Worm (Caenorhabditis elegans) whole organism, young adult: Measurements from ENCODE around the gene skih-2.

Experiments
- F23B12.7 ChIP-seq: sonication (generic microtip); optimal IDR thresholded peaks from 2 replicates; lab custom pipeline; 2017; ENCODE audit warnings: missing genetic modification characterization, mild to moderate bottlenecking, missing compliant biosample characterization, antibody characterized with exemption, moderate library complexity; ENCODE audit not compliant: insufficient read depth
- F49E8.2 ChIP-seq: sonication (generic microtip); optimal IDR thresholded peaks from 3 replicates; lab custom pipeline; 2017; ENCODE audit warnings: missing genetic modification characterization, mild to moderate bottlenecking, missing compliant biosample characterization, antibody characterized with exemption, moderate library complexity; ENCODE audit not compliant: insufficient read depth
- ama-1 ChIP-seq, 3 experiments: fragments of 150-350 bp in 1 of 3; sonication (generic microtip) in 2 of 3; optimal IDR thresholded peaks; 2 replicates each; lab custom pipeline; 2014 to 2018; ENCODE audit warnings: missing biosample characterization in 2 of 3, missing genetic modification characterization in 2 of 3, missing genetic modification reagents in 2 of 3
- bed-2 ChIP-seq: fragments of 200-800 bp; sonication (Bioruptor generic); IDR thresholded peaks from 2 replicates; pipeline ENCODE4 v1.3.6; 2022; ENCODE audit warnings: missing genetic modification reagents, missing genetic modification characterization, missing compliant biosample characterization
- die-1 ChIP-seq: sonication (generic microtip); optimal IDR thresholded peaks from 2 replicates; lab custom pipeline; 2016; ENCODE audit warnings: missing genotype, mild to moderate bottlenecking, missing genetic modification characterization, missing compliant biosample characterization
- madf-6 ChIP-seq: fragments of 200-800 bp; sonication (Bioruptor generic); IDR thresholded peaks from 2 replicates; pipeline ENCODE4 v1.3.6; 2022; ENCODE audit warnings: missing genetic modification reagents, missing genetic modification characterization, missing compliant biosample characterization
- pha-4 ChIP-seq: fragments of 150-350 bp; sonication (generic microtip); optimal IDR thresholded peaks from 2 replicates; lab custom pipeline; 2014; ENCODE audit warnings: missing biosample characterization, missing genetic modification reagents, missing genetic modification characterization
- zfh-2 ChIP-seq: fragments of 200-800 bp; sonication (Bioruptor generic); conservative IDR thresholded peaks from 2 replicates; pipeline ENCODE4 v1.3.6; 2022; ENCODE audit warnings: missing genetic modification reagents, missing genetic modification characterization, missing compliant biosample characterization

ce11 chrIV:11102608-11103007, 39.6 kb downstream of the skih-2 start, which contains the start of gene srlf-17:
- TF ChIP-seq madf-6 (GFP tag; lab: Robert Waterston, UW) (no peak), F23B12.7 (tag; lab: Kevin White, UChicago) (no peak), bed-2 (GFP tag; lab: Robert Waterston, UW) (no peak), die-1 (no peak), F49E8.2 (tag; lab: Kevin White, UChicago) (no peak), zfh-2 (GFP tag; lab: Robert Waterston, UW) (no peak), pha-4 (tag; lab: Kevin White, UChicago) (no peak), ama-1 (optimal IDR thresholded peaks at IDR 0.05; lab: Kevin White, UChicago) (no peak), ama-1 (GFP tag; optimal IDR thresholded peaks at IDR 0.05; lab: Kevin White, UChicago) (no peak)
